Worm (Caenorhabditis elegans): Measurements from ENCODE around the gene T05A8.1.

DNA sequence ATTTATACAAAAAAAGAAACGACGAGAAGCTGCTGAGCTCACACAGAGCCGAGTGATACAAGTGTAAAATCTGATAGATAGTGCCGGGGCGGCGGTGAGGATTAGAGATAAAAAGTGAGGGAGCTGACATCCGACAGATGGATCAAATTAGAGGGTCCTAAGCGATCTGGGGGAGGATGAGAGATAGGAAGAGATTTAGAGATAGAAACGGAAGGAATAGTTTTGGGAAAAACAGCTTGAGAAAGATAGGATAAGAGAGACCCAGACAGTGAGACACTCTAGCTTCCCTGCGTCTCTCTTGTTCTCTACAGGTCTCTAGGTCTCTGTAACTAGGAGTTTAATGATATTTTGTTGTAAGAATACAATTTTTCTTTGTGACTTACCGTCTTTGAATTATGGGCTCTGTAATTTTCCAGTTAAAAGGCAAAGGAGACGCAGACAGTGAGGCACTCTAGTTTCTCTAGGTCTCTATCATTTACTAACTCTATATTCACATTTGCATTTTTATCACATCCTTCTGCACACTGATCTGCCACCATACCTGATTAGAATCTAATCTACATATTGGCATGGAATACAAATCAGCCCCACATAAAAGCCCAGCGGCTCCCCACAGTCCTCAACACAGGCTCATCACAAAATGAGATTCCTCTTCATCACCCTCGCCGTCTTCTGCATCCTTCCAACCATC lies 22.7 kb downstream of the T05A8.1 start, which contains the start of the genes sup-9 and nspf-1:
- TF ChIP-seq sem-4 (tag; optimal IDR thresholded peaks at IDR 0.05) (peak; percentile 24), nhr-12 (tag; optimal IDR thresholded peaks at IDR 0.05) (no peak), nhr-77 (tag; optimal IDR thresholded peaks at IDR 0.05) (no peak), lin-13 (GFP tag; optimal IDR thresholded peaks at IDR 0.05) (peak; percentile 59)

All from whole organism, L2 larva.